Fruit fly (Drosophila melanogaster) whole organism, embryonic: ENCODE results near the gene Slimp.

ENCODE experiments used
- Atf-2 ChIP-seq: fragments of 200-800 bp; sonication (Bioruptor generic); optimal IDR thresholded peaks from 2 replicates; lab custom pipeline; 2016; ENCODE audit warnings: missing biosample characterization, missing genetic modification characterization
- Bgb ChIP-seq: fragments of 200-800 bp; sonication (Bioruptor generic); IDR thresholded peaks from 2 replicates; pipeline ENCODE4 v1.3.6; 2022; ENCODE audit warnings: missing biosample characterization, missing genetic modification characterization; ENCODE audit not compliant: partially characterized antibody
- CG11560 ChIP-seq: fragments of 200-800 bp; sonication (Bioruptor generic); IDR thresholded peaks from 3 replicates; pipeline ENCODE4 v1.3.6; 2022; ENCODE audit warnings: missing biosample characterization, missing genetic modification characterization
- CG12299 ChIP-seq: fragments of 200-800 bp; sonication (Bioruptor generic); optimal IDR thresholded peaks from 2 replicates; lab custom pipeline; 2018; ENCODE audit warnings: missing biosample characterization, mild to moderate bottlenecking, missing genetic modification characterization
- CG17802 ChIP-seq: fragments of 200-800 bp; sonication (Bioruptor generic); optimal IDR thresholded peaks from 2 replicates; lab custom pipeline; 2018; ENCODE audit warnings: missing biosample characterization, mild to moderate bottlenecking, missing genetic modification characterization, moderate library complexity
- CG17912 ChIP-seq: fragments of 200-800 bp; sonication (Bioruptor generic); optimal IDR thresholded peaks from 2 replicates; lab custom pipeline; 2018; ENCODE audit warnings: missing biosample characterization, mild to moderate bottlenecking, missing genetic modification characterization
- CG18011 ChIP-seq: fragments of 200-800 bp; sonication (Bioruptor generic); optimal IDR thresholded peaks from 2 replicates; lab custom pipeline; 2017; ENCODE audit warnings: missing biosample characterization, missing genetic modification characterization, mild to moderate bottlenecking, moderate library complexity, missing genotype
- CG18619 ChIP-seq: fragments of 200-800 bp; sonication (Bioruptor generic); optimal IDR thresholded peaks from 3 replicates; lab custom pipeline; 2017; ENCODE audit warnings: missing biosample characterization, mild to moderate bottlenecking, missing genetic modification characterization
- CG2678 ChIP-seq: fragments of 200-800 bp; sonication (Bioruptor generic); optimal IDR thresholded peaks from 3 replicates; lab custom pipeline; 2019; ENCODE audit warnings: missing biosample characterization, mild to moderate bottlenecking, missing genetic modification characterization, moderate library complexity
- CG34422 ChIP-seq: fragments of 200-800 bp; sonication (Bioruptor generic); IDR thresholded peaks from 3 replicates; pipeline ENCODE4 v1.3.6; 2022; ENCODE audit warnings: missing biosample characterization, missing genetic modification characterization
- CG4282 ChIP-seq: fragments of 200-800 bp; sonication (Bioruptor generic); optimal IDR thresholded peaks from 2 replicates; lab custom pipeline; 2016; ENCODE audit warnings: missing biosample characterization, missing genetic modification characterization
- CG5180 ChIP-seq: fragments of 200-800 bp; sonication (Bioruptor generic); optimal IDR thresholded peaks from 3 replicates; lab custom pipeline; 2017; ENCODE audit warnings: missing biosample characterization, missing genetic modification characterization, mild to moderate bottlenecking, moderate library complexity, missing genetic modification reagents
- CG6683 ChIP-seq: fragments of 200-800 bp; sonication (Bioruptor generic); optimal IDR thresholded peaks from 2 replicates; lab custom pipeline; 2017; ENCODE audit warnings: missing biosample characterization, mild to moderate bottlenecking, missing genetic modification characterization, missing genetic modification reagents
- CTCF ChIP-seq: fragments of 200-800 bp; sonication (Bioruptor generic); optimal IDR thresholded peaks from 2 replicates; lab custom pipeline; 2017; ENCODE audit warnings: missing biosample characterization, mild to moderate bottlenecking, missing genetic modification characterization, moderate library complexity
- Chrac-16 ChIP-seq: fragments of 200-800 bp; sonication (Bioruptor generic); optimal IDR thresholded peaks from 3 replicates; lab custom pipeline; 2016; ENCODE audit warnings: missing biosample characterization, missing genetic modification characterization
- Dll ChIP-seq: fragments of 200-800 bp; sonication (Bioruptor generic); IDR thresholded peaks from 4 replicates; pipeline ENCODE4 v1.3.6; 2022; ENCODE audit warnings: missing biosample characterization, missing genetic modification characterization; ENCODE audit not compliant: partially characterized antibody
- Dref ChIP-seq: fragments of 200-800 bp; sonication (Bioruptor generic); IDR thresholded peaks from 2 replicates; pipeline ENCODE4 v1.3.6; 2022; ENCODE audit warnings: missing biosample characterization, missing genetic modification characterization
- Elba2 ChIP-seq: fragments of 200-800 bp; sonication (Bioruptor generic); optimal IDR thresholded peaks from 3 replicates; lab custom pipeline; 2016; ENCODE audit warnings: missing biosample characterization, missing genetic modification characterization
- Fer1 ChIP-seq: fragments of 200-800 bp; sonication (Bioruptor generic); optimal IDR thresholded peaks from 2 replicates; lab custom pipeline; 2017; ENCODE audit warnings: missing biosample characterization, mild to moderate bottlenecking, missing genetic modification characterization
- HLHmδ ChIP-seq: fragments of 200-800 bp; sonication (Bioruptor generic); optimal IDR thresholded peaks from 2 replicates; lab custom pipeline; 2018; ENCODE audit warnings: missing biosample characterization, mild to moderate bottlenecking, missing genetic modification characterization, moderate library complexity
- MBD-R2 ChIP-seq: fragments of 200-800 bp; sonication (Bioruptor generic); IDR thresholded peaks from 2 replicates; pipeline ENCODE4 v1.3.6; 2022; ENCODE audit warnings: missing biosample characterization, missing genetic modification characterization
- Myb ChIP-seq: fragments of 200-800 bp; sonication (Bioruptor generic); optimal IDR thresholded peaks from 2 replicates; lab custom pipeline; 2016; ENCODE audit warnings: missing biosample characterization, missing genetic modification characterization
- Neu2 ChIP-seq: fragments of 200-800 bp; sonication (Bioruptor generic); optimal IDR thresholded peaks from 3 replicates; lab custom pipeline; 2016; ENCODE audit warnings: missing biosample characterization, missing genetic modification characterization, borderline replicate concordance
- Sin3A ChIP-seq: fragments of >200 bp; optimal IDR thresholded peaks from 2 replicates; lab custom pipeline; 2018
- Taf1 ChIP-seq: fragments of 200-800 bp; sonication (Bioruptor generic); IDR thresholded peaks from 2 replicates; pipeline ENCODE4 v1.3.6; 2022; ENCODE audit warnings: missing biosample characterization, missing genetic modification characterization
- Xbp1 ChIP-seq: fragments of 200-800 bp; sonication (Bioruptor generic); optimal IDR thresholded peaks from 3 replicates; lab custom pipeline; 2016; ENCODE audit warnings: missing biosample characterization, mild to moderate bottlenecking, missing genetic modification characterization
- YL-1 ChIP-seq: fragments of 200-800 bp; sonication (Bioruptor generic); optimal IDR thresholded peaks from 3 replicates; lab custom pipeline; 2017; ENCODE audit warnings: missing biosample characterization, mild to moderate bottlenecking, missing genetic modification characterization
- bab2 ChIP-seq: fragments of 200-800 bp; sonication (Bioruptor generic); optimal IDR thresholded peaks from 2 replicates; lab custom pipeline; 2016; ENCODE audit warnings: missing biosample characterization, missing genetic modification characterization
- bigmax ChIP-seq: fragments of 200-800 bp; sonication (Bioruptor generic); optimal IDR thresholded peaks from 2 replicates; lab custom pipeline; 2018; ENCODE audit warnings: missing biosample characterization, mild to moderate bottlenecking, missing genetic modification characterization
- bowl ChIP-seq: fragments of 200-800 bp; sonication (Bioruptor generic); IDR thresholded peaks from 2 replicates; pipeline ENCODE4 v1.3.6; 2022; ENCODE audit warnings: missing biosample characterization, missing genetic modification characterization
- chinmo ChIP-seq: fragments of 200-800 bp; sonication (Bioruptor generic); IDR thresholded peaks from 4 replicates; pipeline ENCODE4 v1.3.6; 2022; ENCODE audit warnings: missing biosample characterization, missing genetic modification characterization; ENCODE audit not compliant: partially characterized antibody
- chm ChIP-seq: fragments of 200-800 bp; sonication (Bioruptor generic); IDR thresholded peaks from 2 replicates; pipeline ENCODE4 v1.3.6; 2022; ENCODE audit warnings: missing biosample characterization, missing genetic modification characterization
- crp ChIP-seq, 2 experiments: fragments of 200-800 bp; sonication (Bioruptor generic); optimal IDR thresholded peaks; 2 replicates in 1 of 2; 3 replicates in 1 of 2; lab custom pipeline; 2017; ENCODE audit warnings: missing biosample characterization in 2 of 2, missing genetic modification characterization in 2 of 2, mild to moderate bottlenecking in 1 of 2, moderate library complexity in 1 of 2
- cwo ChIP-seq: fragments of 200-800 bp; sonication (Bioruptor generic); optimal IDR thresholded peaks from 3 replicates; lab custom pipeline; 2017; ENCODE audit warnings: missing biosample characterization, missing genetic modification characterization, mild to moderate bottlenecking, moderate library complexity, missing genetic modification reagents
- gt ChIP-seq: fragments of 200-800 bp; sonication (Bioruptor generic); IDR thresholded peaks from 2 replicates; pipeline ENCODE4 v1.3.6; 2022; ENCODE audit warnings: missing biosample characterization, missing genetic modification characterization
- kay ChIP-seq: fragments of 200-800 bp; sonication (Bioruptor generic); optimal IDR thresholded peaks from 2 replicates; lab custom pipeline; 2016; ENCODE audit warnings: missing biosample characterization, missing genetic modification characterization
- luna ChIP-seq: fragments of 200-800 bp; sonication (Bioruptor generic); optimal IDR thresholded peaks from 2 replicates; lab custom pipeline; 2016; ENCODE audit warnings: missing biosample characterization, missing genetic modification characterization
- mam ChIP-seq: fragments of 200-800 bp; sonication (Bioruptor generic); optimal IDR thresholded peaks from 3 replicates; lab custom pipeline; 2016; ENCODE audit warnings: missing biosample characterization, missing genetic modification characterization
- pb ChIP-seq: fragments of 200-800 bp; sonication (Bioruptor generic); optimal IDR thresholded peaks from 3 replicates; lab custom pipeline; 2016; ENCODE audit warnings: missing biosample characterization, missing genetic modification characterization
- pzg ChIP-seq: fragments of 200-800 bp; sonication (Bioruptor generic); optimal IDR thresholded peaks from 3 replicates; lab custom pipeline; 2018; ENCODE audit warnings: missing biosample characterization, mild to moderate bottlenecking, missing genetic modification characterization, moderate library complexity
- sens ChIP-seq: fragments of 200-800 bp; sonication (Bioruptor generic); peaks from one replicate; lab custom pipeline; 2016; ENCODE audit warnings: missing biosample characterization, missing genetic modification characterization
- sim ChIP-seq: fragments of 200-800 bp; sonication (Bioruptor generic); IDR thresholded peaks from 2 replicates; pipeline ENCODE4 v1.3.6; 2022; ENCODE audit warnings: missing biosample characterization, missing genetic modification characterization
- sima ChIP-seq: fragments of 200-800 bp; sonication (Bioruptor generic); optimal IDR thresholded peaks from 2 replicates; lab custom pipeline; 2016; ENCODE audit warnings: missing biosample characterization, missing genetic modification characterization
- tgo ChIP-seq: fragments of 200-800 bp; sonication (Bioruptor generic); IDR thresholded peaks from 3 replicates; pipeline ENCODE4 v1.3.6; 2022; ENCODE audit warnings: missing biosample characterization, missing genetic modification characterization
- toy ChIP-seq: fragments of 200-800 bp; sonication (Bioruptor generic); IDR thresholded peaks from 2 replicates; pipeline ENCODE4 v1.3.6; 2022; ENCODE audit warnings: missing biosample characterization, missing genetic modification characterization
- vfl ChIP-seq: fragments of 200-800 bp; sonication (Bioruptor generic); optimal IDR thresholded peaks from 2 replicates; lab custom pipeline; 2016; ENCODE audit warnings: missing biosample characterization, missing genetic modification characterization
- wdn ChIP-seq: fragments of 200-800 bp; sonication (Bioruptor generic); IDR thresholded peaks from 2 replicates; pipeline ENCODE4 v1.3.6; 2022; ENCODE audit warnings: missing biosample characterization, missing genetic modification characterization

The Slimp gene

dm6 chr3R:24130080-24130479 lies 18.7 kb downstream of the Slimp start, which contains the start of the genes GatB and Tsc1 (continued):
- TF ChIP-seq kay (GFP tag; lab: Kevin White, UChicago) (no peak), tgo (no peak), CG12299 (tag; lab: Kevin White, UChicago) (no peak), CG18011 (GFP tag; lab: Kevin White, UChicago) (no peak), CG6683 (no peak), CG17802 (tag; lab: Kevin White, UChicago) (no peak), bigmax (GFP tag; lab: Kevin White, UChicago) (peak; percentile 82), Elba2 (GFP tag; lab: Kevin White, UChicago) (no peak), vfl (GFP tag; lab: Kevin White, UChicago) (no peak), Xbp1 (GFP tag; lab: Kevin White, UChicago) (no peak), CTCF (GFP tag; lab: Kevin White, UChicago) (no peak), Dll (0 out of 4 replicates have a peak, but pooled peaks have one; percentile 26), CG17912 (GFP tag; lab: Kevin White, UChicago) (no peak), pb (GFP tag; lab: Kevin White, UChicago) (no peak), CG11560 (tag; lab: Robert Waterston, UW) (no peak), luna (no peak), HLHmδ (GFP tag; lab: Kevin White, UChicago) (no peak), Bgb (GFP tag; lab: Robert Waterston, UW) (peak; percentile 62), crp (GFP tag; optimal IDR thresholded peaks at IDR 0.05; lab: Kevin White, UChicago) (peak; percentile 67 to 95), sim (GFP tag; lab: Robert Waterston, UW) (no peak), Neu2 (GFP tag; lab: Kevin White, UChicago) (peak; percentile 73), chm (GFP tag; lab: Robert Waterston, UW) (no peak), MBD-R2 (GFP tag; lab: Robert Waterston, UW) (peak; percentile 98), CG18619 (GFP tag; lab: Kevin White, UChicago) (no peak), Atf-2 (GFP tag; lab: Kevin White, UChicago) (no peak), bowl (no peak), toy (GFP tag; lab: Robert Waterston, UW) (no peak), pzg (peak; percentile 74), CG34422 (GFP tag; lab: Robert Waterston, UW) (peak; percentile 52; the same call in 1 of the 3 replicates), sens (GFP tag; lab: Kevin White, UChicago) (peak; percentile 6), bab2 (GFP tag; lab: Kevin White, UChicago) (no peak), CG4282 (no peak), Sin3A (peak; percentile 61), Myb (GFP tag; lab: Kevin White, UChicago) (peak; percentile 19), YL-1 (GFP tag; lab: Kevin White, UChicago) (peak; percentile 36)

DNA sequence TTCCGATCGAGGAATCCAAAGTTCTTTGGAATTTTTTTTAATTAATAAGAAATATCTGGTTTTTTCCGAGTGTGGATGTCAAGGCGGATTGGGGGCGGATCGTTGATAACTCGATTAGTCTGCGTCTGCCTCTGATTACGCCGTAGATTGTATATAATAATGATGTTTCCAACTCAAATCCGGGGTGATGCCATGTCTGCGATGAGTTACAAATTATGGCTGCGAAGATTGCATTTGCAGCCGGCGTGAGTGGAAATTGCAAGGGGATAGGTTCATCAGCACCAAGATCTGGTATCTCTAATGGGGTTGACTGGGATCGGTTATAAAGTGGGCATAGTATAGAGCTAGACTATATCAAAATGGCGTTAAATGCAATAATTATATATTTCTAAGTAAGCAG lies 26.4 kb downstream of the Slimp start:
- no peak for TF ChIP-seq CG6683
- TF ChIP-seq sima: no peak
- no peak for TF ChIP-seq Dref
- TF ChIP-seq CG5180 (GFP tag; lab: Kevin White, UChicago): no peak
- TF ChIP-seq Fer1: no peak
- TF ChIP-seq Chrac-16 (GFP tag; lab: Kevin White, UChicago): no peak
- no peak for TF ChIP-seq wdn (GFP tag; lab: Robert Waterston, UW)
- TF ChIP-seq Taf1 (GFP tag; lab: Robert Waterston, UW): no peak
- TF ChIP-seq CG2678 (tag; lab: Kevin White, UChicago): no peak
- no peak for TF ChIP-seq cwo (GFP tag; lab: Kevin White, UChicago)
- no peak for TF ChIP-seq chinmo (GFP tag; lab: Robert Waterston, UW)
- TF ChIP-seq gt (GFP tag; lab: Robert Waterston, UW): no peak
- no peak for TF ChIP-seq mam (GFP tag; lab: Kevin White, UChicago)
